Worm (Caenorhabditis elegans): ENCODE results near the gene F47B10.5.
A peak's percentile ranks its signal among the peaks of the same experiment; 100 is the strongest.

F47B10.5 gene

ce11 chrX:10890456-10890855, at the start of gene F47B10.5:
Gene F47B10.5 (minus strand): TSS chrX:10890556.
- TF ChIP-seq aha-1 (tag) (peak; percentile 35), egl-43 (GFP tag; IDR thresholded peaks at IDR 0.05) (no peak)

- no peak for TF ChIP-seq gei-8 (GFP tag; optimal IDR thresholded peaks at IDR 0.05)
- TF ChIP-seq F37D6.2 (tag; optimal IDR thresholded peaks at IDR 0.05): no peak
- TF ChIP-seq mxl-2 (GFP tag; conservative IDR thresholded peaks at IDR 0.05): no peak
- no peak for TF ChIP-seq hlh-30 (tag; optimal IDR thresholded peaks at IDR 0.05; ENCODE audit: insufficient read depth)
- no peak for TF ChIP-seq R02D3.7 (tag; optimal IDR thresholded peaks at IDR 0.05)
- TF ChIP-seq ama-1 (optimal IDR thresholded peaks at IDR 0.05): no peak
- no peak for TF ChIP-seq nhr-77 (tag; optimal IDR thresholded peaks at IDR 0.05)
- TF ChIP-seq Y5F2A.4 (GFP tag; optimal IDR thresholded peaks at IDR 0.05): no peak
- TF ChIP-seq zfp-2 (tag; optimal IDR thresholded peaks at IDR 0.05): no peak
- TF ChIP-seq duxl-1 (tag; optimal IDR thresholded peaks at IDR 0.05; ENCODE audit: poor library complexity): no peak
- TF ChIP-seq lin-38 (GFP tag; IDR thresholded peaks at IDR 0.05): no peak
These were observed 43.1 kb upstream of the F47B10.5 start for ce11 chrX:10933308-10934014.

- no peak for TF ChIP-seq mep-1 (tag; optimal IDR thresholded peaks at IDR 0.05)
- no peak for TF ChIP-seq lin-13 (GFP tag; optimal IDR thresholded peaks at IDR 0.05)
- TF ChIP-seq ama-1 (optimal IDR thresholded peaks at IDR 0.05): no peak
- TF ChIP-seq madf-5 (GFP tag; IDR thresholded peaks at IDR 0.05): no peak
- TF ChIP-seq Y105C5A.15 (GFP tag; IDR thresholded peaks at IDR 0.05): no peak
- TF ChIP-seq Y48G9A.11 (GFP tag; IDR thresholded peaks at IDR 0.05): no peak
- TF ChIP-seq lir-3 (tag; optimal IDR thresholded peaks at IDR 0.05): no peak
- TF ChIP-seq F26F4.8 (GFP tag; conservative IDR thresholded peaks at IDR 0.05): no peak
These were observed 41.7 kb upstream of the F47B10.5 start for ce11 chrX:10932087-10932486.

- TF ChIP-seq spr-3 (GFP tag; optimal IDR thresholded peaks at IDR 0.05): no peak
- no peak for TF ChIP-seq lin-39 (tag; optimal IDR thresholded peaks at IDR 0.05)
- peak; percentile 47 for TF ChIP-seq aha-1 (tag)
- TF ChIP-seq Y5F2A.4 (GFP tag; optimal IDR thresholded peaks at IDR 0.05): no peak
- 0 out of 2 replicates have a peak, but pooled peaks have one; percentile 12 for TF ChIP-seq dmd-6 (GFP tag; IDR thresholded peaks at IDR 0.05)
- peak; percentile 27 for TF ChIP-seq hlh-11 (tag; optimal IDR thresholded peaks at IDR 0.05)
- no peak for TF ChIP-seq mxl-3 (GFP tag; optimal IDR thresholded peaks at IDR 0.05)
- peak; percentile 42 for TF ChIP-seq nhr-28 (tag; optimal IDR thresholded peaks at IDR 0.05)
- TF ChIP-seq nhr-102 (tag; optimal IDR thresholded peaks at IDR 0.05): no peak
- no peak for TF ChIP-seq zip-11 (GFP tag; IDR thresholded peaks at IDR 0.05)
- TF ChIP-seq ZK337.2 (GFP tag; IDR thresholded peaks at IDR 0.05): no peak
- TF ChIP-seq saeg-2 (GFP tag; IDR thresholded peaks at IDR 0.05): no peak
- peak; percentile 30 for TF ChIP-seq pqm-1 (tag; optimal IDR thresholded peaks at IDR 0.05)
- no peak for TF ChIP-seq Y105C5A.15 (GFP tag; IDR thresholded peaks at IDR 0.05)
- TF ChIP-seq lsy-2 (tag; optimal IDR thresholded peaks at IDR 0.05): no peak
- TF ChIP-seq zfp-2 (tag; optimal IDR thresholded peaks at IDR 0.05): no peak
- TF ChIP-seq F10B5.3 (tag; optimal IDR thresholded peaks at IDR 0.05): no peak
- TF ChIP-seq ama-1 (optimal IDR thresholded peaks at IDR 0.05): no peak
- TF ChIP-seq ztf-11 (tag; optimal IDR thresholded peaks at IDR 0.05): no peak
These were observed 38.7 kb upstream of the F47B10.5 start, which contains the start of gene dgn-1 for ce11 chrX:10928948-10929563. Gene dgn-1 (minus strand): TSS chrX:10928998.

All from whole organism, L4 larva.